Worm (Caenorhabditis elegans): ENCODE measurements around the gene Y17G7B.20.

ce11 chrII:12006575-12007098 is 27.0 kb upstream of the Y17G7B.20 start, which contains the start of gene mcm-2:
- peak; percentile 86 for TF ChIP-seq rcor-1 (GFP tag; IDR thresholded peaks at IDR 0.05)
- no peak for TF ChIP-seq unc-62 (GFP tag; optimal IDR thresholded peaks at IDR 0.05)
- no peak for TF ChIP-seq bed-2 (GFP tag; IDR thresholded peaks at IDR 0.05)
- TF ChIP-seq unc-130 (GFP tag; optimal IDR thresholded peaks at IDR 0.05) = peak; percentile 91
- peak; percentile 95 for TF ChIP-seq F49E8.2 (tag; optimal IDR thresholded peaks at IDR 0.05; ENCODE audit: insufficient read depth)
- no peak for TF ChIP-seq bed-1 (GFP tag; IDR thresholded peaks at IDR 0.05)
- TF ChIP-seq hmg-1.2 (GFP tag; IDR thresholded peaks at IDR 0.05) = peak; percentile 73
- TF ChIP-seq B0035.1 (tag; optimal IDR thresholded peaks at IDR 0.05) = no peak
- TF ChIP-seq dox-1 (GFP tag; IDR thresholded peaks at IDR 0.05) = no peak
- TF ChIP-seq snpc-1.3 (tag; optimal IDR thresholded peaks at IDR 0.05; ENCODE audit: insufficient read depth) = peak; percentile 90
- TF ChIP-seq madf-3 (GFP tag; IDR thresholded peaks at IDR 0.05) = no peak
- TF ChIP-seq die-1 (tag; optimal IDR thresholded peaks at IDR 0.05) = peak; percentile 36
- TF ChIP-seq ets-4 (GFP tag; optimal IDR thresholded peaks at IDR 0.05) = no peak
